Fruit fly (Drosophila melanogaster) whole organism, embryonic: ENCODE data around the gene Atg8b.

Experiments used
- Abd-B ChIP-seq: fragments of 200-800 bp; sonication (Bioruptor generic); optimal IDR thresholded peaks from 2 replicates; lab custom pipeline; 2018; ENCODE audit warnings: missing biosample characterization, mild to moderate bottlenecking, missing genetic modification characterization, moderate library complexity
- Ada2b ChIP-seq: fragments of 200-800 bp; sonication (Bioruptor generic); IDR thresholded peaks from 2 replicates; pipeline ENCODE4 v1.3.6; 2022; ENCODE audit warnings: missing biosample characterization, missing genetic modification characterization
- CG11456 ChIP-seq: fragments of 200-800 bp; sonication (Bioruptor generic); IDR thresholded peaks from 3 replicates; pipeline ENCODE4 v1.3.6; 2022; ENCODE audit warnings: missing biosample characterization, missing genetic modification characterization
- CG1529 ChIP-seq: fragments of 200-800 bp; sonication (Bioruptor generic); optimal IDR thresholded peaks from 3 replicates; lab custom pipeline; 2018; ENCODE audit warnings: missing biosample characterization, missing genetic modification characterization
- CG17385 ChIP-seq: fragments of 200-800 bp; sonication (Bioruptor generic); optimal IDR thresholded peaks from 3 replicates; lab custom pipeline; 2018; ENCODE audit warnings: missing biosample characterization, mild to moderate bottlenecking, missing genetic modification characterization
- CG17802 ChIP-seq: fragments of 200-800 bp; sonication (Bioruptor generic); optimal IDR thresholded peaks from 2 replicates; lab custom pipeline; 2018; ENCODE audit warnings: missing biosample characterization, mild to moderate bottlenecking, missing genetic modification characterization, moderate library complexity
- CG2712 ChIP-seq: fragments of 200-800 bp; optimal IDR thresholded peaks from 3 replicates; lab custom pipeline; 2019; ENCODE audit warnings: missing biosample characterization, mild to moderate bottlenecking, missing genetic modification characterization, moderate library complexity
- CG33213 ChIP-seq: fragments of 200-800 bp; sonication (Bioruptor generic); optimal IDR thresholded peaks from 3 replicates; lab custom pipeline; 2016; ENCODE audit warnings: missing biosample characterization, missing genetic modification characterization
- CG33557 ChIP-seq: fragments of 200-800 bp; sonication (Bioruptor generic); optimal IDR thresholded peaks from 2 replicates; lab custom pipeline; 2019; ENCODE audit warnings: missing biosample characterization, mild to moderate bottlenecking, missing genetic modification characterization, moderate library complexity
- CG34422 ChIP-seq: fragments of 200-800 bp; sonication (Bioruptor generic); IDR thresholded peaks from 3 replicates; pipeline ENCODE4 v1.3.6; 2022; ENCODE audit warnings: missing biosample characterization, missing genetic modification characterization
- CG4730 ChIP-seq: fragments of 200-800 bp; sonication (Bioruptor generic); IDR thresholded peaks from 2 replicates; pipeline ENCODE4 v1.3.6; 2022; ENCODE audit warnings: missing biosample characterization, missing genetic modification characterization
- CG7357 ChIP-seq: fragments of 200-800 bp; sonication (Bioruptor generic); IDR thresholded peaks from 3 replicates; pipeline ENCODE4 v1.3.6; 2022; ENCODE audit warnings: missing biosample characterization, missing genetic modification characterization
- CG7372 ChIP-seq: fragments of 200-800 bp; sonication (Bioruptor generic); IDR thresholded peaks from 2 replicates; pipeline ENCODE4 v1.3.6; 2022; ENCODE audit warnings: missing biosample characterization, missing genetic modification characterization
- CG8924 ChIP-seq: fragments of 200-800 bp; optimal IDR thresholded peaks from 3 replicates; lab custom pipeline; 2019; ENCODE audit warnings: missing biosample characterization, mild to moderate bottlenecking, missing genetic modification characterization, moderate library complexity
- CG9797 ChIP-seq: fragments of 200-800 bp; sonication (Bioruptor generic); optimal IDR thresholded peaks from 3 replicates; lab custom pipeline; 2018; ENCODE audit warnings: missing biosample characterization, mild to moderate bottlenecking, missing genetic modification characterization
- D19B ChIP-seq: fragments of 200-800 bp; sonication (Bioruptor generic); optimal IDR thresholded peaks from 2 replicates; lab custom pipeline; 2017; ENCODE audit warnings: missing biosample characterization, mild to moderate bottlenecking, missing genetic modification characterization
- Dbx ChIP-seq: fragments of 200-800 bp; sonication (Bioruptor generic); IDR thresholded peaks from 3 replicates; pipeline ENCODE4 v1.3.6; 2022; ENCODE audit warnings: missing biosample characterization, missing genetic modification characterization
- Dll ChIP-seq: fragments of 200-800 bp; sonication (Bioruptor generic); IDR thresholded peaks from 4 replicates; pipeline ENCODE4 v1.3.6; 2022; ENCODE audit warnings: missing biosample characterization, missing genetic modification characterization; ENCODE audit not compliant: partially characterized antibody
- Doc3 ChIP-seq: fragments of 200-800 bp; sonication (Bioruptor generic); IDR thresholded peaks from 3 replicates; pipeline ENCODE4 v1.3.6; 2022; ENCODE audit warnings: missing biosample characterization, missing genetic modification characterization; ENCODE audit not compliant: partially characterized antibody
- GATAe ChIP-seq: fragments of 200-800 bp; sonication (Bioruptor generic); conservative IDR thresholded peaks from 2 replicates; pipeline ENCODE4 v1.3.6; 2022; ENCODE audit warnings: missing biosample characterization, missing genetic modification characterization
- HLHmδ ChIP-seq: fragments of 200-800 bp; sonication (Bioruptor generic); optimal IDR thresholded peaks from 2 replicates; lab custom pipeline; 2018; ENCODE audit warnings: missing biosample characterization, mild to moderate bottlenecking, missing genetic modification characterization, moderate library complexity
- MESR4 ChIP-seq: fragments of 200-800 bp; sonication (Bioruptor generic); optimal IDR thresholded peaks from 2 replicates; lab custom pipeline; 2018; ENCODE audit warnings: missing biosample characterization, mild to moderate bottlenecking, missing genetic modification characterization, moderate library complexity
- Optix ChIP-seq: fragments of 200-800 bp; sonication (Bioruptor generic); IDR thresholded peaks from 3 replicates; pipeline ENCODE4 v1.3.6; 2022; ENCODE audit warnings: missing biosample characterization, missing genetic modification characterization
- Ravus ChIP-seq: fragments of 200-800 bp; sonication (Bioruptor generic); IDR thresholded peaks from 2 replicates; pipeline ENCODE4 v1.3.6; 2022; ENCODE audit warnings: missing biosample characterization, missing genetic modification characterization
- Sin3A ChIP-seq: fragments of >200 bp; optimal IDR thresholded peaks from 2 replicates; lab custom pipeline; 2018
- YL-1 ChIP-seq: fragments of 200-800 bp; sonication (Bioruptor generic); optimal IDR thresholded peaks from 3 replicates; lab custom pipeline; 2017; ENCODE audit warnings: missing biosample characterization, mild to moderate bottlenecking, missing genetic modification characterization
- abd-A ChIP-seq: fragments of 200-800 bp; sonication (Bioruptor generic); optimal IDR thresholded peaks from 3 replicates; lab custom pipeline; 2019; ENCODE audit warnings: missing biosample characterization, mild to moderate bottlenecking, missing genetic modification characterization, moderate library complexity
- ase ChIP-seq: fragments of 200-800 bp; sonication (Bioruptor generic); IDR thresholded peaks from 3 replicates; pipeline ENCODE4 v1.3.6; 2022; ENCODE audit warnings: missing biosample characterization, missing genetic modification characterization
- cg ChIP-seq: fragments of 200-800 bp; sonication (Bioruptor generic); optimal IDR thresholded peaks from 3 replicates; lab custom pipeline; 2019; ENCODE audit warnings: missing biosample characterization, mild to moderate bottlenecking, missing genetic modification characterization, moderate library complexity
- corto ChIP-seq: fragments of 200-800 bp; sonication (Bioruptor generic); optimal IDR thresholded peaks from 2 replicates; lab custom pipeline; 2016; ENCODE audit warnings: missing biosample characterization, mild to moderate bottlenecking, missing genetic modification characterization, moderate library complexity
- danr ChIP-seq: fragments of 200-800 bp; sonication (Bioruptor generic); IDR thresholded peaks from 2 replicates; pipeline ENCODE4 v1.3.6; 2022; ENCODE audit warnings: missing biosample characterization, missing genetic modification characterization
- emc ChIP-seq: fragments of 200-800 bp; sonication (Bioruptor generic); optimal IDR thresholded peaks from 2 replicates; lab custom pipeline; 2016; ENCODE audit warnings: missing biosample characterization, missing genetic modification characterization
- ftz-f1 ChIP-seq: fragments of 200-800 bp; sonication (Bioruptor generic); optimal IDR thresholded peaks from 2 replicates; lab custom pipeline; 2016; ENCODE audit warnings: missing biosample characterization, missing genetic modification characterization
- fu2 ChIP-seq: fragments of 200-800 bp; sonication (Bioruptor generic); optimal IDR thresholded peaks from 2 replicates; lab custom pipeline; 2016; ENCODE audit warnings: missing biosample characterization, missing genetic modification characterization
- gcm ChIP-seq: fragments of 200-800 bp; sonication (Bioruptor generic); optimal IDR thresholded peaks from 2 replicates; lab custom pipeline; 2019; ENCODE audit warnings: missing biosample characterization, mild to moderate bottlenecking, missing genetic modification characterization, moderate library complexity
- h ChIP-seq: fragments of >200 bp; optimal IDR thresholded peaks from 2 replicates; lab custom pipeline; 2017
- ken ChIP-seq: fragments of 200-800 bp; sonication (Bioruptor generic); IDR thresholded peaks from 3 replicates; pipeline ENCODE4 v1.3.6; 2022; ENCODE audit warnings: missing biosample characterization, missing genetic modification characterization
- mld ChIP-seq: fragments of 200-800 bp; sonication (Bioruptor generic); IDR thresholded peaks from 3 replicates; pipeline ENCODE4 v1.3.6; 2022; ENCODE audit warnings: missing biosample characterization, missing genetic modification characterization; ENCODE audit not compliant: partially characterized antibody
- nerfin-1 ChIP-seq: fragments of 200-800 bp; sonication (Bioruptor generic); optimal IDR thresholded peaks from 3 replicates; lab custom pipeline; 2019; ENCODE audit warnings: missing biosample characterization, mild to moderate bottlenecking, missing genetic modification characterization, moderate library complexity
- nom ChIP-seq: fragments of 200-800 bp; sonication (Bioruptor generic); optimal IDR thresholded peaks from 2 replicates; lab custom pipeline; 2017; ENCODE audit warnings: missing biosample characterization, missing genetic modification characterization, mild to moderate bottlenecking, moderate library complexity, missing genetic modification reagents
- pb ChIP-seq: fragments of 200-800 bp; sonication (Bioruptor generic); optimal IDR thresholded peaks from 3 replicates; lab custom pipeline; 2016; ENCODE audit warnings: missing biosample characterization, missing genetic modification characterization
- pho ChIP-seq: fragments of 200-800 bp; sonication (Bioruptor generic); optimal IDR thresholded peaks from 2 replicates; lab custom pipeline; 2016; ENCODE audit warnings: missing biosample characterization, missing genetic modification characterization
- prd ChIP-seq, 3 experiments: fragments of >200 bp in 2 of 3; fragments of 200-800 bp in 1 of 3; sonication (Bioruptor generic) in 1 of 3; optimal IDR thresholded peaks in 2 of 3; IDR thresholded peaks in 1 of 3; 2 replicates in 2 of 3; 3 replicates in 1 of 3; pipeline versions ENCODE4 v1.3.6 to Lab custom; 2017 to 2022; ENCODE audit warnings: missing biosample characterization in 1 of 3, missing genetic modification characterization in 1 of 3
- psq ChIP-seq: fragments of 200-800 bp; sonication (Bioruptor generic); optimal IDR thresholded peaks from 2 replicates; lab custom pipeline; 2017; ENCODE audit warnings: missing biosample characterization, missing genetic modification characterization
- pum ChIP-seq: fragments of 200-800 bp; sonication (Bioruptor generic); optimal IDR thresholded peaks from 2 replicates; lab custom pipeline; 2016; ENCODE audit warnings: missing biosample characterization, missing genetic modification characterization
- sna ChIP-seq: fragments of 200-800 bp; sonication (Bioruptor generic); IDR thresholded peaks from 2 replicates; pipeline ENCODE4 v1.3.6; 2022; ENCODE audit warnings: missing biosample characterization, missing genetic modification characterization; ENCODE audit not compliant: partially characterized antibody
- sob ChIP-seq: fragments of 200-800 bp; sonication (Bioruptor generic); IDR thresholded peaks from 2 replicates; pipeline ENCODE4 v1.3.6; 2022; ENCODE audit warnings: missing biosample characterization, missing genetic modification characterization
- ssp ChIP-seq: fragments of 200-800 bp; sonication (Bioruptor generic); IDR thresholded peaks from 2 replicates; pipeline ENCODE4 v1.3.6; 2022; ENCODE audit warnings: missing biosample characterization, missing genetic modification characterization
- stc ChIP-seq: fragments of 200-800 bp; sonication (Bioruptor generic); IDR thresholded peaks from 2 replicates; pipeline ENCODE4 v1.3.6; 2022; ENCODE audit warnings: missing biosample characterization, missing genetic modification characterization
- twi ChIP-seq: fragments of 200-800 bp; optimal IDR thresholded peaks from 2 replicates; lab custom pipeline; 2019; ENCODE audit warnings: missing biosample characterization, mild to moderate bottlenecking, missing genetic modification characterization, moderate library complexity
- zfh1 ChIP-seq: fragments of 200-800 bp; sonication (Bioruptor generic); IDR thresholded peaks from 3 replicates; pipeline ENCODE4 v1.3.6; 2022; ENCODE audit warnings: missing biosample characterization, missing genetic modification characterization

Atg8b gene

dm6 chr3R:17680639-17681302 lies 44.1 kb downstream of the Atg8b start (continued):
- TF ChIP-seq Ada2b (0 out of 2 replicates have a peak, but pooled peaks have one; percentile 13), ase (GFP tag; lab: Robert Waterston, UW) (no peak), GATAe (GFP tag; lab: Robert Waterston, UW) (no peak), CG33213 (GFP tag; lab: Kevin White, UChicago) (no peak), fu2 (GFP tag; lab: Kevin White, UChicago) (no peak), CG2712 (tag; lab: Kevin White, UChicago) (peak; percentile 62), zfh1 (GFP tag; lab: Robert Waterston, UW) (no peak), nerfin-1 (tag; lab: Kevin White, UChicago) (peak; percentile 38), Optix (GFP tag; lab: Robert Waterston, UW) (no peak), mld (GFP tag; lab: Robert Waterston, UW) (no peak), stc (GFP tag; lab: Robert Waterston, UW) (no peak), sna (GFP tag; lab: Robert Waterston, UW) (no peak), YL-1 (GFP tag; lab: Kevin White, UChicago) (no peak), HLHmδ (GFP tag; lab: Kevin White, UChicago) (no peak), CG11456 (GFP tag; lab: Robert Waterston, UW) (no peak), CG1529 (GFP tag; lab: Kevin White, UChicago) (peak; percentile 43), D19B (GFP tag; lab: Kevin White, UChicago) (no peak), pb (GFP tag; lab: Kevin White, UChicago) (no peak), ken (GFP tag; lab: Robert Waterston, UW) (no peak), corto (GFP tag; lab: Kevin White, UChicago) (no peak), Sin3A (no peak), CG9797 (no peak), Dll (GFP tag; lab: Robert Waterston, UW) (no peak), Ravus (GFP tag; lab: Robert Waterston, UW) (no peak), CG4730 (GFP tag; lab: Robert Waterston, UW) (no peak), ftz-f1 (GFP tag; lab: Kevin White, UChicago) (no peak), pum (GFP tag; lab: Kevin White, UChicago) (no peak), CG7372 (GFP tag; lab: Robert Waterston, UW) (no peak), pho (no peak), gcm (GFP tag; lab: Kevin White, UChicago) (peak; percentile 9), CG8924 (tag; lab: Kevin White, UChicago) (peak; percentile 40), sob (no peak), prd (optimal IDR thresholded peaks at IDR 0.05; lab: Kevin White, UChicago) (no peak), prd (GFP tag; IDR thresholded peaks at IDR 0.05; lab: Robert Waterston, UW) (0 out of 3 replicates have a peak, but pooled peaks have one; percentile 38), CG17802 (tag; lab: Kevin White, UChicago) (no peak)

dm6 chr3R:17680268-17680638 lies 44.6 kb downstream of the Atg8b start:
- TF ChIP-seq MESR4 (GFP tag; lab: Kevin White, UChicago), result no peak
- TF ChIP-seq CG7357 (GFP tag; lab: Robert Waterston, UW), result no peak
- no peak for TF ChIP-seq psq (GFP tag; lab: Kevin White, UChicago)
- no peak; the same call in 2 of the 3 replicates for TF ChIP-seq CG34422 (GFP tag; lab: Robert Waterston, UW)
- TF ChIP-seq danr (GFP tag; lab: Robert Waterston, UW), result no peak
- TF ChIP-seq nom, result no peak
- TF ChIP-seq ssp (GFP tag; lab: Robert Waterston, UW), result no peak
- no peak for TF ChIP-seq emc (GFP tag; lab: Kevin White, UChicago)
- no peak for TF ChIP-seq Doc3 (GFP tag; lab: Robert Waterston, UW)
- TF ChIP-seq cg (GFP tag; lab: Kevin White, UChicago), result peak; percentile 73
- peak; percentile 72 for TF ChIP-seq CG17385 (GFP tag; lab: Kevin White, UChicago)
- TF ChIP-seq abd-A (tag; lab: Kevin White, UChicago), result peak; percentile 45
- no peak for TF ChIP-seq Dbx (GFP tag; lab: Robert Waterston, UW)
- no peak for TF ChIP-seq twi (tag; lab: Kevin White, UChicago)
- no peak for TF ChIP-seq CG33557 (GFP tag; lab: Kevin White, UChicago)
- TF ChIP-seq h (lab: Kevin White, UChicago), result no peak
- TF ChIP-seq Abd-B (GFP tag; lab: Kevin White, UChicago), result no peak
